Worm (Caenorhabditis elegans) whole organism, L3 larva: ENCODE measurements around the gene acl-5.

Experiments
- R02D3.7 ChIP-seq: fragments of 150-350 bp; optimal IDR thresholded peaks from 2 replicates; lab custom pipeline; 2014; ENCODE audit warnings: missing biosample characterization, missing genetic modification characterization
- ZK546.5 ChIP-seq: sonication (generic microtip); optimal IDR thresholded peaks from 2 replicates; lab custom pipeline; 2017; ENCODE audit warnings: missing biosample characterization, missing genetic modification characterization
- aly-2 ChIP-seq: fragments of 150-350 bp; optimal IDR thresholded peaks from 2 replicates; lab custom pipeline; 2014; ENCODE audit warnings: missing biosample characterization, missing genetic modification characterization
- ama-1 ChIP-seq: fragments of 150-350 bp; optimal IDR thresholded peaks from 2 replicates; lab custom pipeline; 2018
- ceh-28 ChIP-seq: fragments of 150-350 bp; optimal IDR thresholded peaks from 2 replicates; lab custom pipeline; 2014; ENCODE audit warnings: missing biosample characterization, missing genetic modification reagents, missing genetic modification characterization
- ceh-82 ChIP-seq: fragments of 150-350 bp; optimal IDR thresholded peaks from 2 replicates; lab custom pipeline; 2014; ENCODE audit warnings: missing biosample characterization, missing genetic modification characterization
- ceh-9 ChIP-seq: sonication (generic microtip); optimal IDR thresholded peaks from 2 replicates; lab custom pipeline; 2018; ENCODE audit warnings: missing biosample characterization, missing genetic modification characterization
- daf-12 ChIP-seq: fragments of 150-350 bp; optimal IDR thresholded peaks from 2 replicates; lab custom pipeline; 2014; ENCODE audit warnings: missing biosample characterization, missing genetic modification reagents, missing genetic modification characterization
- egl-27 ChIP-seq: sonication (generic microtip); optimal IDR thresholded peaks from 4 replicates; lab custom pipeline; 2017; ENCODE audit warnings: missing biosample characterization, missing genetic modification reagents, missing genetic modification characterization
- egl-5 ChIP-seq: fragments of 150-350 bp; optimal IDR thresholded peaks from 2 replicates; lab custom pipeline; 2017; ENCODE audit warnings: missing biosample characterization, missing genetic modification reagents, missing genetic modification characterization, inconsistent platforms
- elt-1 ChIP-seq: fragments of 150-350 bp; optimal IDR thresholded peaks from 2 replicates; lab custom pipeline; 2014; ENCODE audit warnings: missing biosample characterization, missing genetic modification characterization
- elt-2 ChIP-seq: sonication (generic microtip); optimal IDR thresholded peaks from 2 replicates; lab custom pipeline; 2016; ENCODE audit warnings: missing genetic modification reagents, mild to moderate bottlenecking, missing genetic modification characterization, missing compliant biosample characterization
- elt-3 ChIP-seq, 3 experiments: fragments of 150-350 bp in 1 of 3; sonication (generic microtip) in 2 of 3; optimal IDR thresholded peaks; 2 replicates in 2 of 3; 4 replicates in 1 of 3; lab custom pipeline; 2014 to 2017; ENCODE audit warnings: missing biosample characterization in 3 of 3, missing genetic modification characterization in 3 of 3
- eor-1 ChIP-seq, 2 experiments: fragments of 150-350 bp; optimal IDR thresholded peaks; 2 replicates each; lab custom pipeline; 2014 to 2018; ENCODE audit warnings: missing biosample characterization in 2 of 2, missing genetic modification characterization in 2 of 2
- fkh-2 ChIP-seq: fragments of 150-350 bp; optimal IDR thresholded peaks from 2 replicates; lab custom pipeline; 2014; ENCODE audit warnings: missing biosample characterization, missing genetic modification reagents, missing genetic modification characterization
- fos-1 ChIP-seq: fragments of 150-350 bp; optimal IDR thresholded peaks from 2 replicates; lab custom pipeline; 2014; ENCODE audit warnings: missing biosample characterization, missing genetic modification characterization
- hmg-11 ChIP-seq: sonication (generic microtip); optimal IDR thresholded peaks from 2 replicates; lab custom pipeline; 2016; ENCODE audit warnings: missing genetic modification characterization, missing compliant biosample characterization
- jun-1 ChIP-seq: fragments of 150-350 bp; optimal IDR thresholded peaks from 2 replicates; lab custom pipeline; 2014; ENCODE audit warnings: missing biosample characterization, missing genetic modification reagents, missing genetic modification characterization
- lin-15B ChIP-seq: fragments of 150-350 bp; optimal IDR thresholded peaks from 2 replicates; lab custom pipeline; 2014; ENCODE audit warnings: missing biosample characterization, missing genetic modification characterization
- lsy-12 ChIP-seq: sonication (generic microtip); optimal IDR thresholded peaks from 2 replicates; lab custom pipeline; 2016; ENCODE audit warnings: mild to moderate bottlenecking, missing genetic modification characterization, missing compliant biosample characterization
- mdl-1 ChIP-seq: fragments of 150-350 bp; optimal IDR thresholded peaks from 2 replicates; lab custom pipeline; 2014; ENCODE audit warnings: missing biosample characterization, missing genetic modification characterization
- mml-1 ChIP-seq: fragments of 150-350 bp; sonication (generic microtip); optimal IDR thresholded peaks from 3 replicates; lab custom pipeline; 2014; ENCODE audit warnings: missing biosample characterization, missing genetic modification characterization
- nfya-1 ChIP-seq: sonication (generic microtip); optimal IDR thresholded peaks from 2 replicates; lab custom pipeline; 2017; ENCODE audit warnings: missing genetic modification characterization, mild to moderate bottlenecking, missing compliant biosample characterization, antibody characterized with exemption, moderate library complexity; ENCODE audit not compliant: insufficient read depth
- nhr-11 ChIP-seq: fragments of 150-350 bp; optimal IDR thresholded peaks from 2 replicates; lab custom pipeline; 2014; ENCODE audit warnings: missing biosample characterization, missing genetic modification characterization
- nhr-12 ChIP-seq: fragments of 150-350 bp; optimal IDR thresholded peaks from 2 replicates; lab custom pipeline; 2014; ENCODE audit warnings: missing biosample characterization, missing genetic modification characterization
- nhr-23 ChIP-seq: fragments of 150-350 bp; optimal IDR thresholded peaks from 2 replicates; lab custom pipeline; 2014; ENCODE audit warnings: missing biosample characterization, missing genetic modification reagents, missing genetic modification characterization
- nhr-237 ChIP-seq: fragments of 150-350 bp; optimal IDR thresholded peaks from 2 replicates; lab custom pipeline; 2014; ENCODE audit warnings: missing biosample characterization, missing genetic modification characterization
- nhr-28 ChIP-seq: fragments of 150-350 bp; optimal IDR thresholded peaks from 2 replicates; lab custom pipeline; 2014; ENCODE audit warnings: missing biosample characterization, missing genetic modification characterization
- nhr-43 ChIP-seq: sonication (generic microtip); optimal IDR thresholded peaks from 2 replicates; lab custom pipeline; 2016; ENCODE audit warnings: mild to moderate bottlenecking, missing genetic modification characterization, missing compliant biosample characterization; ENCODE audit not compliant: poor library complexity, severe bottlenecking
- nhr-67 ChIP-seq: fragments of 150-350 bp; optimal IDR thresholded peaks from 2 replicates; lab custom pipeline; 2014; ENCODE audit warnings: missing biosample characterization, missing genetic modification characterization
- pha-4 ChIP-seq: fragments of 150-350 bp; optimal IDR thresholded peaks from 2 replicates; lab custom pipeline; 2014; ENCODE audit warnings: missing biosample characterization, missing genetic modification reagents, missing genetic modification characterization
- pqm-1 ChIP-seq: fragments of 150-350 bp; optimal IDR thresholded peaks from 2 replicates; lab custom pipeline; 2017; ENCODE audit warnings: missing biosample characterization, missing genetic modification characterization, inconsistent platforms
- skn-1 ChIP-seq: fragments of 150-350 bp; optimal IDR thresholded peaks from 2 replicates; lab custom pipeline; 2014; ENCODE audit warnings: missing biosample characterization, missing genetic modification characterization
- snpc-4 ChIP-seq: fragments of 150-350 bp; optimal IDR thresholded peaks from 2 replicates; lab custom pipeline; 2014; ENCODE audit warnings: missing biosample characterization, missing genetic modification characterization
- tbx-2 ChIP-seq: sonication (generic microtip); optimal IDR thresholded peaks from 2 replicates; lab custom pipeline; 2016; ENCODE audit warnings: mild to moderate bottlenecking, missing genetic modification characterization, missing compliant biosample characterization
- unc-39 ChIP-seq: sonication (generic microtip); optimal IDR thresholded peaks from 4 replicates; lab custom pipeline; 2017; ENCODE audit warnings: missing biosample characterization, missing genetic modification characterization
- unc-62 ChIP-seq: fragments of 150-350 bp; sonication (generic microtip); optimal IDR thresholded peaks from 4 replicates; lab custom pipeline; 2014; ENCODE audit warnings: missing biosample characterization, missing genetic modification reagents, missing genetic modification characterization
- zag-1 ChIP-seq: fragments of 150-350 bp; optimal IDR thresholded peaks from 2 replicates; lab custom pipeline; 2014; ENCODE audit warnings: missing biosample characterization, missing genetic modification characterization
- ztf-11 ChIP-seq: fragments of 150-350 bp; optimal IDR thresholded peaks from 2 replicates; lab custom pipeline; 2014; ENCODE audit warnings: missing biosample characterization, missing genetic modification characterization
- ztf-4 ChIP-seq: fragments of 150-350 bp; optimal IDR thresholded peaks from 2 replicates; lab custom pipeline; 2014; ENCODE audit warnings: missing biosample characterization, missing genetic modification characterization

The acl-5 gene

DNA sequence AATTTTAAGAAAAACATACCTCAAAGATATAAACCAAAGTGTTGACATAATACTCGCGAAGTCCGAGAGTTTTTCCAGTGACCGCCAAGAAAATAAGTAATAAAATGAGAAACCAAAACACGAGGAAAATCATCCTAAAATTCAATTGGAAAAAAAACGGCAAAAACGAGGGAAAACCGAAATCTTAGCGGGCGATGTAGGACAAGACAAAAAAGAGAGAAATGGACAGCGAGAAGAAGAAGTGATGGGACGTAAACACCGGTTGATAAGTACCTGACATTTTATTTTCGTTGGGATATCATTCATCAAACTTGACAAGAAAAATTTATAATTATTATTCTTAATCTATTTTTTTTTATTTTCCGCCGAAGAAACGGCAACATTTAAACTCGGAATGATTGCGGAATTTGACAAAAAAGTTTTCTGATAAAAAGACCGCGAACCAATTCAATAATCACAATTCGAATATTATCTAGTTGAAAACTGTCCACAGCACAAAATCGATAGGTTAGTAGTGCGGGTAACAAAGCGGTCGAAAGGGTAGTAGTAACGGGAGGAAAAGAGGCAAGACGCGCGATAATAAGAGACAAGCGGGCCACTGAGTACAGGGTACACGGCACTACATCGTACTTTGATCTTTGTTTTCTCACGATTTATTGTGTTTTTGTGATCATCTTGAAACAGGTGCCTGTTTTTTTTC is at the start of gene acl-5:
TSS of gene acl-5 (minus strand) at position 134 of the 700 bp plus-strand sequence.
- TF ChIP-seq ZK546.5 (tag; lab: Kevin White, UChicago): no peak
- TF ChIP-seq R02D3.7: no peak
- TF ChIP-seq mdl-1 (tag; lab: Kevin White, UChicago): no peak
- TF ChIP-seq daf-12 (tag; lab: Kevin White, UChicago): no peak
- no peak for TF ChIP-seq skn-1
- no peak for TF ChIP-seq ceh-9 (tag; lab: Kevin White, UChicago)
- TF ChIP-seq nhr-12 (tag; lab: Kevin White, UChicago): no peak
- no peak for TF ChIP-seq elt-1 (tag; lab: Kevin White, UChicago)
- TF ChIP-seq nhr-67: no peak
- TF ChIP-seq eor-1 (tag; optimal IDR thresholded peaks at IDR 0.05; lab: Kevin White, UChicago): no peak
- TF ChIP-seq fkh-2 (tag; lab: Kevin White, UChicago): no peak
- peak; percentile 19 for TF ChIP-seq pqm-1 (tag; lab: Kevin White, UChicago)
- TF ChIP-seq nhr-23 (tag; lab: Kevin White, UChicago): no peak
- peak; percentile 75 for TF ChIP-seq elt-2 (tag; lab: Kevin White, UChicago)

DNA sequence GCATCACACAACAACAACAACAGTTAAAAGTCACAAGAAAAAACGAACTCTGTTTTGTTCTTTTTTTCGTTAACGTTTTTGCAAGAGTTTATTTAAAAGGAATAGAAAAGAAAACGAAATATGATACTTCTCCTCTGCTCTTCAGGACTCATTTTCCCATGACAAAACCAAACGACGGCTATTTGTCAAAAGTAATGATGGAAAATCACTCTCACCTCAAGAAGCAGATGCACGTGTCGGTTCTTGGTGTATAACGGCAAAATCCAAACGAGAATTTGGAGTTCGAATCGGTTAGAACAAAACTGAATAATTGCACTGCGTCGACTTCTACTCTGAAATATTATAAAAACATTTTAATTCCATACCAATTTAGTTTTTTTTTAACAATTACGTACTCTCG is 49.7 kb upstream of the acl-5 start:
- TF ChIP-seq skn-1: no peak
- no peak for TF ChIP-seq ztf-11 (tag; lab: Kevin White, UChicago)
- TF ChIP-seq fos-1 (tag; lab: Kevin White, UChicago): no peak
- TF ChIP-seq ceh-28 (tag; lab: Kevin White, UChicago): no peak
- TF ChIP-seq nhr-43 (tag; lab: Kevin White, UChicago): no peak
- TF ChIP-seq hmg-11 (tag; lab: Kevin White, UChicago): no peak
- TF ChIP-seq nhr-237 (tag; lab: Kevin White, UChicago): no peak
- TF ChIP-seq lsy-12 (tag; lab: Kevin White, UChicago): no peak
- no peak for TF ChIP-seq ceh-82 (tag; lab: Kevin White, UChicago)
- no peak for TF ChIP-seq eor-1 (tag; optimal IDR thresholded peaks at IDR 0.05; lab: Kevin White, UChicago)
- no peak for TF ChIP-seq unc-62 (GFP tag; lab: Kevin White, UChicago)
- no peak for TF ChIP-seq R02D3.7

- no peak for TF ChIP-seq ztf-4
- no peak for TF ChIP-seq zag-1 (tag; lab: Kevin White, UChicago)
- TF ChIP-seq nhr-67: no peak
- no peak for TF ChIP-seq fos-1 (tag; lab: Kevin White, UChicago)
- no peak for TF ChIP-seq nhr-11 (tag; lab: Kevin White, UChicago)
- TF ChIP-seq nhr-28 (tag; lab: Kevin White, UChicago): no peak
- TF ChIP-seq ceh-28 (tag; lab: Kevin White, UChicago): no peak
- no peak for TF ChIP-seq unc-39 (tag; lab: Kevin White, UChicago)
- no peak for TF ChIP-seq nhr-12 (tag; lab: Kevin White, UChicago)
- TF ChIP-seq pqm-1 (tag; lab: Kevin White, UChicago): no peak
- no peak for TF ChIP-seq mml-1
- TF ChIP-seq egl-5 (tag; lab: Kevin White, UChicago): no peak
- no peak for TF ChIP-seq ztf-11 (tag; lab: Kevin White, UChicago)
- no peak for TF ChIP-seq ama-1 (lab: Kevin White, UChicago)
- no peak for TF ChIP-seq tbx-2
- TF ChIP-seq snpc-4 (tag; lab: Kevin White, UChicago): no peak
- no peak for TF ChIP-seq elt-3 (tag; optimal IDR thresholded peaks at IDR 0.05; lab: Kevin White, UChicago)
- no peak for TF ChIP-seq lin-15B (tag; lab: Kevin White, UChicago)
- TF ChIP-seq fkh-2 (tag; lab: Kevin White, UChicago): no peak
Measured at ce11 chrX:10373581-10373980, 46.3 kb upstream of the acl-5 start.

- peak; percentile 21 for TF ChIP-seq nhr-23 (tag; lab: Kevin White, UChicago)
- TF ChIP-seq unc-62 (GFP tag; lab: Kevin White, UChicago): no peak
- no peak for TF ChIP-seq egl-27 (tag; lab: Kevin White, UChicago)
- TF ChIP-seq R02D3.7: no peak
- no peak for TF ChIP-seq aly-2
- peak; percentile 36 for TF ChIP-seq pha-4 (tag; lab: Kevin White, UChicago)
- no peak for TF ChIP-seq elt-3 (tag; optimal IDR thresholded peaks at IDR 0.05; lab: Kevin White, UChicago)
- no peak for TF ChIP-seq nhr-12 (tag; lab: Kevin White, UChicago)
- peak; percentile 23 for TF ChIP-seq snpc-4 (tag; lab: Kevin White, UChicago)
- TF ChIP-seq egl-5 (tag; lab: Kevin White, UChicago): no peak
- TF ChIP-seq mdl-1 (tag; lab: Kevin White, UChicago): no peak
- TF ChIP-seq jun-1 (tag; lab: Kevin White, UChicago): no peak
- TF ChIP-seq hmg-11 (tag; lab: Kevin White, UChicago): peak; percentile 45
- TF ChIP-seq ceh-82 (tag; lab: Kevin White, UChicago): no peak
- no peak for TF ChIP-seq unc-39 (tag; lab: Kevin White, UChicago)
- no peak for TF ChIP-seq elt-2 (tag; lab: Kevin White, UChicago)
- no peak for TF ChIP-seq ztf-4
- TF ChIP-seq skn-1: no peak
- peak; percentile 49 for TF ChIP-seq nfya-1 (tag; lab: Kevin White, UChicago)
- TF ChIP-seq tbx-2: no peak
- TF ChIP-seq zag-1 (tag; lab: Kevin White, UChicago): no peak
Measured at ce11 chrX:10372556-10372955, 45.3 kb upstream of the acl-5 start, which contains the start of gene Y49A10A.2. TSS of gene Y49A10A.2 (minus strand) at chrX:10372664.
